Worm (Caenorhabditis elegans): ENCODE data around the gene pfd-5.

The pfd-5 gene

DNA sequence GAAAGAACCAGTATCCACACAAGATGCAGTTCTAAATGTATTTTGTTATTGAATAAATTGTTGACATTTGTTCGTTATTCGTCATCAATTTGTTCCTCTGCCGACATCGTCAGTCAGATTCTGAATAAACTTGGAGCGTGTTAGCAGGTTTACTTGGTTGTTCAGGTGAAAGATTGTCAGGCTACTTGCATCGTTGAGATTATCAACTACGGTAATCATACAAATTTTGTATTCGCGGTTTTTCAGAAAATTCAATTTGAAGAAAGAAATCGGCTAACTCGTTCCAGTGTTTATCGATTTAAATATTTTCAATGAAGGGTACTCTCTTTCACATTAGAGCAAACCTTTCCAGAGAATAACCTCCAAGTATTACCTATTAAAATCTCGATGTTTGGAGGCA is 11.0 kb upstream of the pfd-5 start, which contains the start of gene R151.2:
Gene R151.2 (plus strand): TSS at position 247 of the 400 bp plus-strand sequence.
- TF ChIP-seq tab-1 (GFP tag; IDR thresholded peaks at IDR 0.05) = no peak
- TF ChIP-seq klf-2 (GFP tag; conservative IDR thresholded peaks at IDR 0.05) = no peak
- TF ChIP-seq flt-1 (GFP tag; IDR thresholded peaks at IDR 0.05) = no peak
- no peak for TF ChIP-seq cog-1 (tag; optimal IDR thresholded peaks at IDR 0.05)
- no peak for TF ChIP-seq ztf-29 (GFP tag; IDR thresholded peaks at IDR 0.05)
- TF ChIP-seq med-1 (GFP tag; optimal IDR thresholded peaks at IDR 0.05; ENCODE audit: insufficient read depth) = no peak
- TF ChIP-seq ztf-23 (GFP tag; IDR thresholded peaks at IDR 0.05) = no peak
- TF ChIP-seq ref-1 (GFP tag; conservative IDR thresholded peaks at IDR 0.05) = no peak
- TF ChIP-seq T22C8.4 (GFP tag; IDR thresholded peaks at IDR 0.05) = no peak

DNA sequence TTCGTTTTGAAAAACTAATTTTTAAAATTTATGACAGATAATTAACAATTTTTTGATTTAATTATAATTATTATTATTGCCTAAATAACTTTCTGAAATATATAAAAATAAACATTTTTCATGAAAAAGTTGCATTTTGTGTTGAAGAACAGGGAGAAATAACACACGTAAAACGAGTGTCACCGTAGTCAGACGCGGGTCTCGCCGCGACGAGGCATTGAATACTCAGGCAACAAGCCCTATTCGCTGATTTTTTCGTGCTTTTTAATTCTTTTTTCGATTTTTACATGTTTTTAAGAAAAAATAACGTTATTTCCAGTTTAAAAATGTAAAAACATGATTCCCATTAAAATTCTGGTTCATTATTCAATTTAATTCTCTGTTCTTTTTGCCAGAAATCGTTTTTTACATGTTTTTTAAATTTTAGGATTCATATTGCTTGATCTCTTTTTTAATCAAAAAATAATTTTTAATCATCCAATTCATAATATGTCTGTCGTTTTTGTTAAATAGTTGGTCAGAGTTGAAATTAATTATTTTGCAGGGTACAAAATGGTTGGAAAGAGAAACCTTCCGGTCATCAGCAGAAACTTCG is 9.3 kb upstream of the pfd-5 start, which contains the start of gene rpl-6:
Gene rpl-6 (plus strand): TSS at position 545 of the 595 bp plus-strand sequence.
- no peak for TF ChIP-seq T22C8.4 (GFP tag; IDR thresholded peaks at IDR 0.05)
- 0 out of 2 replicates have a peak, but pooled peaks have one; percentile 28 for TF ChIP-seq ztf-23 (GFP tag; IDR thresholded peaks at IDR 0.05)
- TF ChIP-seq cog-1 (tag; optimal IDR thresholded peaks at IDR 0.05) = peak; percentile 66
- TF ChIP-seq klf-2 (GFP tag; conservative IDR thresholded peaks at IDR 0.05) = no peak
- 0 out of 2 replicates have a peak, but pooled peaks have one; percentile 13 for TF ChIP-seq flt-1 (GFP tag; IDR thresholded peaks at IDR 0.05)
- TF ChIP-seq ref-1 (GFP tag; conservative IDR thresholded peaks at IDR 0.05) = no peak
- no peak for TF ChIP-seq tab-1 (GFP tag; IDR thresholded peaks at IDR 0.05)
- peak; percentile 61; the same call in 1 of the 2 replicates for TF ChIP-seq ztf-29 (GFP tag; IDR thresholded peaks at IDR 0.05)

DNA sequence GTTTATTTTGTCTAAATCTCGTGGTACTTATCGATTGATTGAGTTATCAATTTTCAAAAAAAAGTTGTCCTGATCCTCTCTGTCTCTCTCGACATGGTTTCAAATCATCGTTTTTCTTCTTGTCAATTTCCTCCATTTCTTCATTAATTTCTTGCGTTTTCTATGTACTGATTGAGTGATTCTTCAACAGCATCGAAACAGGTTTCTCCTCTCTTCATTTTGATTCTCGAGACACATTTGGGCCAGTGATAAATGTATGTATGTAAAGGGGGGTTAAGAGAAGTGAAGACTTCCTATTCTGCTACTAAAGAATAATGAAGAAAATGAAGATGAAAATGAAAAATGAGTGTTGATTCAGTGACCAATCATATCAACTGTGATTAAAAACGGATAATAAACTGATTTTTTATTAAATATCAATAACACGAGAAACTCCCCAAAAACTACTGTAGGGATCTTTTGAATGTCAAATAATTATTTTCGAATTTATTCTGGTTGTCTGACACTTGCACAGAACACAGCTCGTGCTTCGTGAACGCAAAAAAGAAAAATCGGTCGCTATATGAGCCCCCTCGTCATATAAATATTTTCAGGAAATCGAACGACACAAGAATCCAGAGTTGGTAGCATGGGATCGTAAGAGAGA is 4.6 kb upstream of the pfd-5 start:
- TF ChIP-seq ztf-23 (GFP tag; IDR thresholded peaks at IDR 0.05) (no peak), med-1 (GFP tag; optimal IDR thresholded peaks at IDR 0.05; ENCODE audit: insufficient read depth) (no peak), tab-1 (GFP tag; IDR thresholded peaks at IDR 0.05) (no peak), ztf-29 (GFP tag; IDR thresholded peaks at IDR 0.05) (no peak), flt-1 (GFP tag; IDR thresholded peaks at IDR 0.05) (no peak), T22C8.4 (GFP tag; IDR thresholded peaks at IDR 0.05) (no peak), cog-1 (tag; optimal IDR thresholded peaks at IDR 0.05) (no peak)

DNA sequence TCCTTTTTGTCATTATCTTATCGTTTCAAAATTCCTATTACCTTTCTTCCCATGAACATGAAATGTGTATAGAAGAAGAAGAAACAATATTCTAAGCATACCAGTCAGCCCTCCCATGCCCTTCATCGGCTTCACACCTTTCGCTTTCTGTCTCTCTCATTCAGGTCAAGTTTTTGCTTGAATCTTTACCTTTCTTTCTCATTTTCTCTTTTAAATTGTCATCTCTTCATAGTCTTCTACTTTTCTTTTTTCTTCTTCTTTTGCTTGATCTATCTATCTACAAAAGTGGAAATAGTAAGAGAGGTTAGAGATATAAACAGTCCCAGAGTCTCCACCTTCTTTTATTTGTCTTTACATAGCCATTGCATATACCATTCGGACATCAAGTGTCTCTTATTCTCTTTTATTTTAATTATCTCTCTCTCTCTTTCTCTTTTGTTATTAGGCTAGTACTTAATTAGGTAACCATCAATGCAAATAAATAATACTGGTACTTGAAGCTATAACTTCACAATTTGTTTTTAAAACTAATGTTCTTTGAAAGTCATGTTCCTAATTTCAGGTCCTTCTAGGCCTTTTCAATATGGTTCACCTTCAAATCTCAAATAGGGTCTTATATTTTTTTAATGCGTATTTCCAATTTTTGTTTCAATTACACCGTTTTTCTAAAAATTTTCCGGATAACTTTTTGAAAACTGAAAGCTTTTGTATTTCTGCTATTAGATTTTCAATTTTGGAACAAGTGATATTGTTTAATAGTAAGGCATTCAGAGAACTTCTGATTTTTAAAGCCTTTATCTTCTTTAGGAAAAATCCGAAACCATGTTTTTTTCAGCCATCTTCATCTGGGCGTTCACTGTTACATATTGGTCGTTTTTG is 2.9 kb upstream of the pfd-5 start, which contains the start of gene dpy-31:
Gene dpy-31 (plus strand): TSS at position 829 of the 879 bp plus-strand sequence.
- peak; percentile 31; the same call in 1 of the 2 replicates for TF ChIP-seq ztf-29 (GFP tag; IDR thresholded peaks at IDR 0.05)
- TF ChIP-seq tab-1 (GFP tag; IDR thresholded peaks at IDR 0.05) = no peak
- TF ChIP-seq klf-2 (GFP tag; conservative IDR thresholded peaks at IDR 0.05) = no peak

DNA sequence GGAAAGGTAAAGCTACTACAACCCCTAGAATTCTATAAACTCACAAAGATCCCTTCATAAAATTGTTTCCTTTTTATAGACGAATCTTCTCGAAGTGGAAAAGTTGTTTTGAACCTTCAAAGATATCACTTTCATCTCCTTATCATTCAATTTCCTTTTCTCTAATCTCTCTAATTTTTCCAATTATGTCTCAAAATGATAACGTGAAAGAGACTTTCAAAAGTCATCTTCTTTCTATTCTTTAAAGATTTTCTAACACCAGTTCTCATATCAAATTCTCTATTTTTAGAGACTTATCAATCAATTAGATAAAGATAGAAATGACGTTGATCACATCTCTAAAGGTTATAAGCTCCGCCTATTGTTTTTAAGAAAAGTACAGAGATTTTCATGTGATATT is 783 bp upstream of the pfd-5 start:
- TF ChIP-seq ztf-23 (GFP tag; IDR thresholded peaks at IDR 0.05) = no peak
- TF ChIP-seq klf-2 (GFP tag; conservative IDR thresholded peaks at IDR 0.05) = no peak
- no peak for TF ChIP-seq tab-1 (GFP tag; IDR thresholded peaks at IDR 0.05)
- no peak for TF ChIP-seq ref-1 (GFP tag; conservative IDR thresholded peaks at IDR 0.05)

DNA sequence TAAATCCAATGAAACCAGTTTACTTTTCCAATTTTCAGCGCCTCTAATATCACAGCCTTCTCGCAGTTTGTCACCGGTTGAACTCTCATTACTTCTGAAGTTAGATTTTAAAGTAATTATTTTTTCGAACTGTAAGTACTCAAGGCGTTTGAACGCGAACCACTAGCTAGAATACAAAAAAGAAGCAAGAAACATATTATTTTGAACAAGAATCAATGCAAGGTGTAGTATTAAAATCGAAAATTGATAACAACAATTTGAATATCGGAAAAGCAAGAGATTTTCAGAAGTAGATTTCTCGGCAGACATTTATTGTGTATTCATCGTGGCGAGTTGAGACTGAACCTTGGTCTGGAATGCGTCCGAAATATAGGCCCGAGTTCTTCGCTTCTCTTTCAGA is 711 bp downstream of the pfd-5 start, which contains the start of gene exos-9:
Gene exos-9 (minus strand): TSS at position 101 of the 400 bp plus-strand sequence.
- no peak for TF ChIP-seq klf-2 (GFP tag; conservative IDR thresholded peaks at IDR 0.05)
- no peak for TF ChIP-seq cog-1 (tag; optimal IDR thresholded peaks at IDR 0.05)
- no peak for TF ChIP-seq tab-1 (GFP tag; IDR thresholded peaks at IDR 0.05)
- no peak for TF ChIP-seq T22C8.4 (GFP tag; IDR thresholded peaks at IDR 0.05)
- no peak for TF ChIP-seq ztf-29 (GFP tag; IDR thresholded peaks at IDR 0.05)

DNA sequence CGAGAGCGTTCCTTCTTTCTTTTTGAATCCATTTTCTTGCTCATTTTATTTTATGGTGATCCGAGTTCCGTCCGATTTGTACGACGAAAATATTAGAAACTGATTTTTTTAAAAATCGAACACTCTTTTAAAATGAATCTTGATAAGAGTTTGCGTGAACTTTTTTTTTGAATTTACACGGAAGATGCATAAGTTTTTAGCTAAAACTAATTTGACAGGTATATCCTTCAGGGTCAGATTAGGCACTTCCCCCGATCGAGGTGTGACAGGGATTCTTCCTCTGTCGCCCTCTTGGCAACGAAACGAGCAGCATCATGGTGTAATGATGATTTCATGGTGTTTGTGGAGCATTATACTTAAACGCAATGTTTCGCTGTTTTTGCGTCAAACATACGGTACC is 3.4 kb downstream of the pfd-5 start, which contains the start of gene F37C12.18:
Gene F37C12.18 (minus strand): TSS at position 101 of the 400 bp plus-strand sequence.
- TF ChIP-seq ztf-29 (GFP tag; IDR thresholded peaks at IDR 0.05) (no peak), T22C8.4 (GFP tag; IDR thresholded peaks at IDR 0.05) (no peak), ztf-23 (GFP tag; IDR thresholded peaks at IDR 0.05) (no peak), tab-1 (GFP tag; IDR thresholded peaks at IDR 0.05) (no peak), flt-1 (GFP tag; IDR thresholded peaks at IDR 0.05) (no peak), med-1 (GFP tag; optimal IDR thresholded peaks at IDR 0.05; ENCODE audit: insufficient read depth) (no peak), cog-1 (tag; optimal IDR thresholded peaks at IDR 0.05) (no peak), ref-1 (GFP tag; conservative IDR thresholded peaks at IDR 0.05) (no peak), klf-2 (GFP tag; conservative IDR thresholded peaks at IDR 0.05) (no peak)

DNA sequence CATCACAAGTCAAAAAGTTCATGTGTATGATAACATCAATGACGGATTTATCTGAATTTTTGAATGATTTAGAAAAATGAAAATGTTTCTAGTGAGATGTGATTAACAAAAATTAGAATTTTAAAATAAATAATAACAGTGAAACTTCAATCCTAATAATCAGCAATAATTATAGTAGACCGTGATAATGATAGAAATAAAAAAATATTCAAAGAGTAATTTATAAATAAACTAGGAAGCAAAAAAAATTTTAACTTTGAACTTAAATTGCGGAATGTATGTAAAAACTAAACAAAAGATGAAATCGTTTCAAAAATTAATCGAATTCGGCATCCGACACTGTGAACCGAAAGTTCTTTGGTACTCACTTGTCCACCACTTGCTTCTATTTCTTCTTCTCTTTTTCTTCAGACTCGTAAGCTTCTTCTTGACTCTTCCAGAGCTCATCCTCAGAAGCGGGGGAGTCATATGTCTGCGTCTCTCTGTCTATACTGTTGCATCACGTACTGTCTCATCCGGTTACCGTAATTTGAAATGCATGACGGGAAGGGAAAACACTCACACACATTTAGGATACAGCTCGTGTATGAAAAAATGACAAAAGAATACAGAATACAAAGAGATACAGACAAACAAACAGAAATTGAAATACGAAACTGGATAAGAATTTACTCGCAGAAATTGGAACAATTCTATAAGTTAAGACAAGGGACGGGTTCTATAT is 5.6 kb downstream of the pfd-5 start, which contains the start of gene mec-14:
Gene mec-14 (minus strand): TSS at position 51 of the 724 bp plus-strand sequence.
- no peak for TF ChIP-seq klf-2 (GFP tag; conservative IDR thresholded peaks at IDR 0.05)
- no peak for TF ChIP-seq med-1 (GFP tag; optimal IDR thresholded peaks at IDR 0.05; ENCODE audit: insufficient read depth)
- TF ChIP-seq ztf-23 (GFP tag; IDR thresholded peaks at IDR 0.05) = no peak
- TF ChIP-seq tab-1 (GFP tag; IDR thresholded peaks at IDR 0.05) = no peak
- no peak for TF ChIP-seq flt-1 (GFP tag; IDR thresholded peaks at IDR 0.05)
- TF ChIP-seq cog-1 (tag; optimal IDR thresholded peaks at IDR 0.05) = no peak
- TF ChIP-seq ref-1 (GFP tag; conservative IDR thresholded peaks at IDR 0.05) = no peak

Data from whole organism, midembryonic.